Worm (Caenorhabditis elegans): ENCODE results near the gene xnd-1.

The xnd-1 gene

ce11 chrIII:5623418-5623817, 19.2 kb downstream of the xnd-1 start:
- TF ChIP-seq sptf-1 (tag; optimal IDR thresholded peaks at IDR 0.05) (no peak), ces-1 (GFP tag; optimal IDR thresholded peaks at IDR 0.05) (no peak), unc-62 (GFP tag; optimal IDR thresholded peaks at IDR 0.05) (no peak), cnd-1 (tag; optimal IDR thresholded peaks at IDR 0.05) (no peak), ceh-83 (GFP tag; optimal IDR thresholded peaks at IDR 0.05) (no peak), lin-32 (GFP tag; optimal IDR thresholded peaks at IDR 0.05) (no peak), unc-120 (tag; optimal IDR thresholded peaks at IDR 0.05; ENCODE audit: poor library complexity, severe bottlenecking) (peak; percentile 30), hlh-1 (tag; optimal IDR thresholded peaks at IDR 0.05) (peak; percentile 38)

ce11 chrIII:5624835-5625234, 20.6 kb downstream of the xnd-1 start, which contains the start of gene daf-4:
Gene daf-4 (plus strand): TSS chrIII:5625135.
- no peak for TF ChIP-seq drap-1 (GFP tag; optimal IDR thresholded peaks at IDR 0.05)
- TF ChIP-seq sem-2 (GFP tag; optimal IDR thresholded peaks at IDR 0.05) = no peak
- no peak for TF ChIP-seq elt-3 (tag; optimal IDR thresholded peaks at IDR 0.05)
- TF ChIP-seq unc-120 (tag; optimal IDR thresholded peaks at IDR 0.05; ENCODE audit: poor library complexity, severe bottlenecking) = no peak
- TF ChIP-seq lin-32 (GFP tag; optimal IDR thresholded peaks at IDR 0.05) = no peak
- no peak for TF ChIP-seq ces-1 (GFP tag; optimal IDR thresholded peaks at IDR 0.05)
- no peak for TF ChIP-seq pha-4 (tag; optimal IDR thresholded peaks at IDR 0.05)
- no peak for TF ChIP-seq ceh-39 (tag; optimal IDR thresholded peaks at IDR 0.05)
- no peak for TF ChIP-seq mab-5 (tag; optimal IDR thresholded peaks at IDR 0.05)

ce11 chrIII:5627532-5627931, 23.3 kb downstream of the xnd-1 start:
- TF ChIP-seq zip-8 (tag; optimal IDR thresholded peaks at IDR 0.05) = peak; percentile 90

- TF ChIP-seq nhr-76 (tag; optimal IDR thresholded peaks at IDR 0.05) = no peak
- TF ChIP-seq sem-2 (GFP tag; optimal IDR thresholded peaks at IDR 0.05) = no peak
- no peak for TF ChIP-seq ceh-39 (tag; optimal IDR thresholded peaks at IDR 0.05)
Observed at ce11 chrIII:5629225-5629624, 25.0 kb downstream of the xnd-1 start.

- no peak for TF ChIP-seq ces-1 (GFP tag; optimal IDR thresholded peaks at IDR 0.05)
- TF ChIP-seq M03D4.4 (tag; optimal IDR thresholded peaks at IDR 0.05) = no peak
- no peak for TF ChIP-seq ham-2 (GFP tag; optimal IDR thresholded peaks at IDR 0.05)
- TF ChIP-seq sem-2 (GFP tag; optimal IDR thresholded peaks at IDR 0.05) = no peak
- TF ChIP-seq ceh-43 (GFP tag; optimal IDR thresholded peaks at IDR 0.05) = no peak
- TF ChIP-seq drap-1 (GFP tag; optimal IDR thresholded peaks at IDR 0.05) = no peak
- TF ChIP-seq tbx-8 (GFP tag; optimal IDR thresholded peaks at IDR 0.05) = no peak
- no peak for TF ChIP-seq snpc-4 (tag; optimal IDR thresholded peaks at IDR 0.05)
- TF ChIP-seq lin-32 (GFP tag; optimal IDR thresholded peaks at IDR 0.05) = no peak
- TF ChIP-seq flh-1 (GFP tag; optimal IDR thresholded peaks at IDR 0.05) = no peak
- TF ChIP-seq nhr-2 (tag; optimal IDR thresholded peaks at IDR 0.05) = no peak
- TF ChIP-seq unc-62 (GFP tag; optimal IDR thresholded peaks at IDR 0.05) = no peak
- TF ChIP-seq nhr-28 (tag; optimal IDR thresholded peaks at IDR 0.05) = no peak
- TF ChIP-seq zip-8 (tag; optimal IDR thresholded peaks at IDR 0.05) = no peak
Observed at ce11 chrIII:5630350-5630749, 26.1 kb downstream of the xnd-1 start.

- TF ChIP-seq tbx-8 (GFP tag; optimal IDR thresholded peaks at IDR 0.05) (no peak), zip-8 (tag; optimal IDR thresholded peaks at IDR 0.05) (no peak), blmp-1 (tag; optimal IDR thresholded peaks at IDR 0.05) (no peak), sptf-1 (tag; optimal IDR thresholded peaks at IDR 0.05) (no peak), ces-1 (GFP tag; optimal IDR thresholded peaks at IDR 0.05) (peak; percentile 88), nhr-2 (tag; optimal IDR thresholded peaks at IDR 0.05) (no peak), unc-39 (tag; optimal IDR thresholded peaks at IDR 0.05) (no peak)
Observed at ce11 chrIII:5632426-5632976, 28.2 kb downstream of the xnd-1 start.

- TF ChIP-seq elt-3 (tag; optimal IDR thresholded peaks at IDR 0.05) = no peak
- TF ChIP-seq ces-1 (GFP tag; optimal IDR thresholded peaks at IDR 0.05) = no peak
- no peak for TF ChIP-seq lin-13 (tag; optimal IDR thresholded peaks at IDR 0.05)
- no peak for TF ChIP-seq ham-2 (GFP tag; optimal IDR thresholded peaks at IDR 0.05)
- TF ChIP-seq nhr-28 (tag; optimal IDR thresholded peaks at IDR 0.05) = no peak
- no peak for TF ChIP-seq nhr-2 (tag; optimal IDR thresholded peaks at IDR 0.05)
- TF ChIP-seq ceh-83 (GFP tag; optimal IDR thresholded peaks at IDR 0.05) = no peak
- TF ChIP-seq pha-4 (tag; optimal IDR thresholded peaks at IDR 0.05) = no peak
- no peak for TF ChIP-seq nhr-76 (tag; optimal IDR thresholded peaks at IDR 0.05)
- no peak for TF ChIP-seq mls-2 (tag; optimal IDR thresholded peaks at IDR 0.05)
- no peak for TF ChIP-seq hlh-1 (tag; optimal IDR thresholded peaks at IDR 0.05)
- TF ChIP-seq bed-3 (GFP tag; optimal IDR thresholded peaks at IDR 0.05) = no peak
- TF ChIP-seq ceh-43 (GFP tag; optimal IDR thresholded peaks at IDR 0.05) = no peak
- TF ChIP-seq snpc-4 (tag; optimal IDR thresholded peaks at IDR 0.05) = no peak
Observed at ce11 chrIII:5634509-5634908, 30.2 kb downstream of the xnd-1 start.

All from whole organism, mixed stage, embryonic.